Worm (Caenorhabditis elegans) whole organism, L3 larva: ENCODE measurements around the gene mtre-1.

Experiments
- R02D3.7 ChIP-seq: fragments of 150-350 bp; optimal IDR thresholded peaks from 2 replicates; lab custom pipeline; 2014; ENCODE audit warnings: missing biosample characterization, missing genetic modification characterization
- ZK546.5 ChIP-seq: sonication (generic microtip); optimal IDR thresholded peaks from 2 replicates; lab custom pipeline; 2017; ENCODE audit warnings: missing biosample characterization, missing genetic modification characterization
- aly-2 ChIP-seq: fragments of 150-350 bp; optimal IDR thresholded peaks from 2 replicates; lab custom pipeline; 2014; ENCODE audit warnings: missing biosample characterization, missing genetic modification characterization
- ama-1 ChIP-seq: fragments of 150-350 bp; optimal IDR thresholded peaks from 2 replicates; lab custom pipeline; 2018
- ceh-16 ChIP-seq: sonication (generic microtip); optimal IDR thresholded peaks from 2 replicates; lab custom pipeline; 2017; ENCODE audit warnings: missing biosample characterization, missing genetic modification characterization
- ceh-28 ChIP-seq: fragments of 150-350 bp; optimal IDR thresholded peaks from 2 replicates; lab custom pipeline; 2014; ENCODE audit warnings: missing biosample characterization, missing genetic modification reagents, missing genetic modification characterization
- ceh-82 ChIP-seq: fragments of 150-350 bp; optimal IDR thresholded peaks from 2 replicates; lab custom pipeline; 2014; ENCODE audit warnings: missing biosample characterization, missing genetic modification characterization
- ceh-9 ChIP-seq: sonication (generic microtip); optimal IDR thresholded peaks from 2 replicates; lab custom pipeline; 2018; ENCODE audit warnings: missing biosample characterization, missing genetic modification characterization
- daf-12 ChIP-seq: fragments of 150-350 bp; optimal IDR thresholded peaks from 2 replicates; lab custom pipeline; 2014; ENCODE audit warnings: missing biosample characterization, missing genetic modification reagents, missing genetic modification characterization
- egl-27 ChIP-seq: sonication (generic microtip); optimal IDR thresholded peaks from 4 replicates; lab custom pipeline; 2017; ENCODE audit warnings: missing biosample characterization, missing genetic modification reagents, missing genetic modification characterization
- egl-5 ChIP-seq: fragments of 150-350 bp; optimal IDR thresholded peaks from 2 replicates; lab custom pipeline; 2017; ENCODE audit warnings: missing biosample characterization, missing genetic modification reagents, missing genetic modification characterization, inconsistent platforms
- elt-1 ChIP-seq: fragments of 150-350 bp; optimal IDR thresholded peaks from 2 replicates; lab custom pipeline; 2014; ENCODE audit warnings: missing biosample characterization, missing genetic modification characterization
- elt-2 ChIP-seq: sonication (generic microtip); optimal IDR thresholded peaks from 2 replicates; lab custom pipeline; 2016; ENCODE audit warnings: missing genetic modification reagents, mild to moderate bottlenecking, missing genetic modification characterization, missing compliant biosample characterization
- elt-3 ChIP-seq, 3 experiments: fragments of 150-350 bp in 1 of 3; sonication (generic microtip) in 2 of 3; optimal IDR thresholded peaks; 2 replicates in 2 of 3; 4 replicates in 1 of 3; lab custom pipeline; 2014 to 2017; ENCODE audit warnings: missing biosample characterization in 3 of 3, missing genetic modification characterization in 3 of 3
- eor-1 ChIP-seq, 2 experiments: fragments of 150-350 bp; optimal IDR thresholded peaks; 2 replicates each; lab custom pipeline; 2014 to 2018; ENCODE audit warnings: missing biosample characterization in 2 of 2, missing genetic modification characterization in 2 of 2
- fkh-10 ChIP-seq: sonication (generic microtip); optimal IDR thresholded peaks from 2 replicates; lab custom pipeline; 2017; ENCODE audit warnings: missing biosample characterization, missing genetic modification reagents, missing genetic modification characterization
- fkh-2 ChIP-seq: fragments of 150-350 bp; optimal IDR thresholded peaks from 2 replicates; lab custom pipeline; 2014; ENCODE audit warnings: missing biosample characterization, missing genetic modification reagents, missing genetic modification characterization
- fos-1 ChIP-seq: fragments of 150-350 bp; optimal IDR thresholded peaks from 2 replicates; lab custom pipeline; 2014; ENCODE audit warnings: missing biosample characterization, missing genetic modification characterization
- hmg-11 ChIP-seq: sonication (generic microtip); optimal IDR thresholded peaks from 2 replicates; lab custom pipeline; 2016; ENCODE audit warnings: missing genetic modification characterization, missing compliant biosample characterization
- jun-1 ChIP-seq: fragments of 150-350 bp; optimal IDR thresholded peaks from 2 replicates; lab custom pipeline; 2014; ENCODE audit warnings: missing biosample characterization, missing genetic modification reagents, missing genetic modification characterization
- lin-15B ChIP-seq: fragments of 150-350 bp; optimal IDR thresholded peaks from 2 replicates; lab custom pipeline; 2014; ENCODE audit warnings: missing biosample characterization, missing genetic modification characterization
- lin-39 ChIP-seq: fragments of 150-350 bp; optimal IDR thresholded peaks from 2 replicates; lab custom pipeline; 2018; ENCODE audit warnings: missing biosample characterization, missing genetic modification reagents, missing genetic modification characterization
- lsy-12 ChIP-seq: sonication (generic microtip); optimal IDR thresholded peaks from 2 replicates; lab custom pipeline; 2016; ENCODE audit warnings: mild to moderate bottlenecking, missing genetic modification characterization, missing compliant biosample characterization
- mdl-1 ChIP-seq: fragments of 150-350 bp; optimal IDR thresholded peaks from 2 replicates; lab custom pipeline; 2014; ENCODE audit warnings: missing biosample characterization, missing genetic modification characterization
- mml-1 ChIP-seq: fragments of 150-350 bp; sonication (generic microtip); optimal IDR thresholded peaks from 3 replicates; lab custom pipeline; 2014; ENCODE audit warnings: missing biosample characterization, missing genetic modification characterization
- nfya-1 ChIP-seq: sonication (generic microtip); optimal IDR thresholded peaks from 2 replicates; lab custom pipeline; 2017; ENCODE audit warnings: missing genetic modification characterization, mild to moderate bottlenecking, missing compliant biosample characterization, antibody characterized with exemption, moderate library complexity; ENCODE audit not compliant: insufficient read depth
- nhr-11 ChIP-seq: fragments of 150-350 bp; optimal IDR thresholded peaks from 2 replicates; lab custom pipeline; 2014; ENCODE audit warnings: missing biosample characterization, missing genetic modification characterization
- nhr-12 ChIP-seq: fragments of 150-350 bp; optimal IDR thresholded peaks from 2 replicates; lab custom pipeline; 2014; ENCODE audit warnings: missing biosample characterization, missing genetic modification characterization
- nhr-23 ChIP-seq: fragments of 150-350 bp; optimal IDR thresholded peaks from 2 replicates; lab custom pipeline; 2014; ENCODE audit warnings: missing biosample characterization, missing genetic modification reagents, missing genetic modification characterization
- nhr-237 ChIP-seq: fragments of 150-350 bp; optimal IDR thresholded peaks from 2 replicates; lab custom pipeline; 2014; ENCODE audit warnings: missing biosample characterization, missing genetic modification characterization
- nhr-25 ChIP-seq: sonication (generic microtip); optimal IDR thresholded peaks from 2 replicates; lab custom pipeline; 2017; ENCODE audit warnings: missing biosample characterization, missing genetic modification characterization
- nhr-28 ChIP-seq: fragments of 150-350 bp; optimal IDR thresholded peaks from 2 replicates; lab custom pipeline; 2014; ENCODE audit warnings: missing biosample characterization, missing genetic modification characterization
- nhr-43 ChIP-seq: sonication (generic microtip); optimal IDR thresholded peaks from 2 replicates; lab custom pipeline; 2016; ENCODE audit warnings: mild to moderate bottlenecking, missing genetic modification characterization, missing compliant biosample characterization; ENCODE audit not compliant: poor library complexity, severe bottlenecking
- nhr-67 ChIP-seq: fragments of 150-350 bp; optimal IDR thresholded peaks from 2 replicates; lab custom pipeline; 2014; ENCODE audit warnings: missing biosample characterization, missing genetic modification characterization
- nhr-76 ChIP-seq: fragments of 150-350 bp; sonication (generic microtip); optimal IDR thresholded peaks from 5 replicates; lab custom pipeline; 2014; ENCODE audit warnings: missing biosample characterization, missing genetic modification characterization
- nhr-77 ChIP-seq: fragments of 150-350 bp; optimal IDR thresholded peaks from 2 replicates; lab custom pipeline; 2014; ENCODE audit warnings: missing biosample characterization, missing genetic modification characterization
- pha-4 ChIP-seq: fragments of 150-350 bp; optimal IDR thresholded peaks from 2 replicates; lab custom pipeline; 2014; ENCODE audit warnings: missing biosample characterization, missing genetic modification reagents, missing genetic modification characterization
- pqm-1 ChIP-seq: fragments of 150-350 bp; optimal IDR thresholded peaks from 2 replicates; lab custom pipeline; 2017; ENCODE audit warnings: missing biosample characterization, missing genetic modification characterization, inconsistent platforms
- sea-2 ChIP-seq: fragments of 150-350 bp; sonication (generic microtip); optimal IDR thresholded peaks from 4 replicates; lab custom pipeline; 2014; ENCODE audit warnings: missing biosample characterization, missing genetic modification reagents, missing genetic modification characterization
- skn-1 ChIP-seq: fragments of 150-350 bp; optimal IDR thresholded peaks from 2 replicates; lab custom pipeline; 2014; ENCODE audit warnings: missing biosample characterization, missing genetic modification characterization
- snpc-4 ChIP-seq: fragments of 150-350 bp; optimal IDR thresholded peaks from 2 replicates; lab custom pipeline; 2014; ENCODE audit warnings: missing biosample characterization, missing genetic modification characterization
- tbx-2 ChIP-seq: sonication (generic microtip); optimal IDR thresholded peaks from 2 replicates; lab custom pipeline; 2016; ENCODE audit warnings: mild to moderate bottlenecking, missing genetic modification characterization, missing compliant biosample characterization
- unc-39 ChIP-seq: sonication (generic microtip); optimal IDR thresholded peaks from 4 replicates; lab custom pipeline; 2017; ENCODE audit warnings: missing biosample characterization, missing genetic modification characterization
- unc-62 ChIP-seq: fragments of 150-350 bp; sonication (generic microtip); optimal IDR thresholded peaks from 4 replicates; lab custom pipeline; 2014; ENCODE audit warnings: missing biosample characterization, missing genetic modification reagents, missing genetic modification characterization
- zag-1 ChIP-seq: fragments of 150-350 bp; optimal IDR thresholded peaks from 2 replicates; lab custom pipeline; 2014; ENCODE audit warnings: missing biosample characterization, missing genetic modification characterization
- ztf-11 ChIP-seq: fragments of 150-350 bp; optimal IDR thresholded peaks from 2 replicates; lab custom pipeline; 2014; ENCODE audit warnings: missing biosample characterization, missing genetic modification characterization
- ztf-4 ChIP-seq: fragments of 150-350 bp; optimal IDR thresholded peaks from 2 replicates; lab custom pipeline; 2014; ENCODE audit warnings: missing biosample characterization, missing genetic modification characterization

Gene mtre-1

ce11 chrII:8032657-8033056 is 17.7 kb downstream of the mtre-1 start, which contains the start of gene nrf-6:
TSS of gene nrf-6 (minus strand) at chrII:8032708.
- peak; percentile 62 for TF ChIP-seq pqm-1
- TF ChIP-seq nhr-11, result no peak
- peak; percentile 87 for TF ChIP-seq elt-2 (tag; lab: Kevin White, UChicago)

- TF ChIP-seq lin-39 (tag; lab: Kevin White, UChicago) (no peak), egl-27 (tag; lab: Kevin White, UChicago) (no peak), nhr-77 (tag; lab: Kevin White, UChicago) (no peak), fkh-10 (GFP tag; lab: Kevin White, UChicago) (no peak), jun-1 (tag; lab: Kevin White, UChicago) (no peak), nhr-12 (tag; lab: Kevin White, UChicago) (no peak), elt-3 (tag; optimal IDR thresholded peaks at IDR 0.05; lab: Kevin White, UChicago) (no peak), lin-15B (no peak), nhr-76 (tag; lab: Kevin White, UChicago) (no peak), fos-1 (no peak), ceh-82 (no peak), egl-5 (tag; lab: Kevin White, UChicago) (no peak), nhr-25 (no peak), sea-2 (GFP tag; lab: Kevin White, UChicago) (no peak), elt-1 (tag; lab: Kevin White, UChicago) (no peak), elt-2 (tag; lab: Kevin White, UChicago) (no peak), tbx-2 (tag; lab: Kevin White, UChicago) (no peak), skn-1 (tag; lab: Kevin White, UChicago) (no peak)
These were observed 21.6 kb downstream of the mtre-1 start for ce11 chrII:8028730-8029129.

ce11 chrII:8028246-8028694 is 22.1 kb downstream of the mtre-1 start:
- no peak for TF ChIP-seq ZK546.5 (tag; lab: Kevin White, UChicago)
- TF ChIP-seq mml-1 (tag; lab: Kevin White, UChicago), result no peak
- TF ChIP-seq ceh-82, result peak; percentile 43
- TF ChIP-seq snpc-4, result peak; percentile 81
- TF ChIP-seq fkh-10 (GFP tag; lab: Kevin White, UChicago), result peak; percentile 68
- peak; percentile 98 for TF ChIP-seq hmg-11
- TF ChIP-seq ceh-16, result no peak
- TF ChIP-seq lin-15B, result peak; percentile 95
- TF ChIP-seq nhr-67, result no peak
- TF ChIP-seq nhr-77 (tag; lab: Kevin White, UChicago), result no peak
- no peak for TF ChIP-seq nhr-237 (tag; lab: Kevin White, UChicago)
- peak; percentile 67 for TF ChIP-seq pha-4 (tag; lab: Kevin White, UChicago)
- no peak for TF ChIP-seq nhr-28
- TF ChIP-seq ceh-9, result no peak
- TF ChIP-seq nfya-1 (tag; lab: Kevin White, UChicago), result peak; percentile 93
- TF ChIP-seq nhr-11, result peak; percentile 19
- no peak for TF ChIP-seq aly-2 (tag; lab: Kevin White, UChicago)
- TF ChIP-seq jun-1 (tag; lab: Kevin White, UChicago), result peak; percentile 89
- peak; percentile 59 for TF ChIP-seq ama-1 (lab: Kevin White, UChicago)
- TF ChIP-seq ceh-28, result peak; percentile 78
- TF ChIP-seq elt-1 (tag; lab: Kevin White, UChicago), result no peak
- no peak for TF ChIP-seq elt-3 (tag; optimal IDR thresholded peaks at IDR 0.05; lab: Kevin White, UChicago)
- peak; percentile 5 for TF ChIP-seq sea-2 (GFP tag; lab: Kevin White, UChicago)
- TF ChIP-seq nhr-12 (tag; lab: Kevin White, UChicago), result no peak
- peak; percentile 60 for TF ChIP-seq skn-1 (tag; lab: Kevin White, UChicago)
- TF ChIP-seq unc-39, result no peak
- peak; percentile 73 for TF ChIP-seq R02D3.7 (tag; lab: Kevin White, UChicago)
- TF ChIP-seq daf-12 (tag; lab: Kevin White, UChicago), result no peak
- TF ChIP-seq nhr-76 (tag; lab: Kevin White, UChicago), result no peak
- TF ChIP-seq tbx-2 (tag; lab: Kevin White, UChicago), result peak; percentile 77
- TF ChIP-seq nhr-25, result peak; percentile 50
- peak; percentile 36 for TF ChIP-seq fos-1
- TF ChIP-seq mdl-1 (tag; lab: Kevin White, UChicago), result peak; percentile 18
- peak; percentile 88 for TF ChIP-seq elt-2 (tag; lab: Kevin White, UChicago)
- TF ChIP-seq egl-27 (tag; lab: Kevin White, UChicago), result peak; percentile 79
- peak; percentile 45 for TF ChIP-seq pqm-1
- TF ChIP-seq lin-39 (tag; lab: Kevin White, UChicago), result peak; percentile 91
- TF ChIP-seq egl-5 (tag; lab: Kevin White, UChicago), result peak; percentile 35
- peak; percentile 70 for TF ChIP-seq nhr-23 (tag; lab: Kevin White, UChicago)
- no peak for TF ChIP-seq ztf-4 (tag; lab: Kevin White, UChicago)
- no peak for TF ChIP-seq zag-1 (tag; lab: Kevin White, UChicago)
- peak; percentile 82 for TF ChIP-seq lsy-12 (tag; lab: Kevin White, UChicago)
- TF ChIP-seq eor-1 (tag; optimal IDR thresholded peaks at IDR 0.05; lab: Kevin White, UChicago), result no peak
- TF ChIP-seq ztf-11, result no peak
- peak; percentile 73 for TF ChIP-seq nhr-43
- TF ChIP-seq fkh-2 (tag; lab: Kevin White, UChicago), result no peak
- peak; percentile 37 for TF ChIP-seq unc-62 (GFP tag; lab: Kevin White, UChicago)
- TF ChIP-seq, all 47 proteins: peak for 27
